Fruit fly (Drosophila melanogaster): ENCODE results near the gene Spf45.

DNA sequence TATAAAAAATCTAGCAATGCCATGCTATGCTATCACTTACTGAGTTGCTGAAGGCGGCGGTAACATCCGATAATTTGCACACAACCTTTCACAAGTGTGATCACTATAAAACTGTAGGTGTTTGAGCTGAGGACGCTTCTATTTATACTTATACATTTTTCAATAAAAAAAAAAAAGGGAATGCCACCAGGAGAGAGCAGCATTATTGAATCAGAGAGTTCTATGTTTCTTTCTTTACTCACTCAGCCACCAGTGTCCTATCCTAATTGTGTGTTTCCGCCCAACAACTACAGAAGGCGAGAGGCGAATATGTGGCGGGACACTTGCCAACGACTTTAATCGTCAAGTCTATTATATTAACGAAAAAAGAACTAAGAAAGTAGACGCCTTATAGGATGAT, 42.4 kb downstream of the Spf45 start, which contains the start of gene Cht10:
- no peak for TF ChIP-seq CG8478 (optimal IDR thresholded peaks at IDR 0.05)
- no peak for TF ChIP-seq CTCF (optimal IDR thresholded peaks at IDR 0.05)

All from S2 (cell line).